Fruit fly (Drosophila melanogaster) whole organism, embryonic: ENCODE measurements around the gene Wdfy2.

Experiments used
- Awh ChIP-seq: fragments of 200-800 bp; sonication (Bioruptor generic); IDR thresholded peaks from 2 replicates; pipeline ENCODE4, ENCODE4 v1.3.6; 2022; ENCODE audit warnings: missing biosample characterization, missing genetic modification characterization
- B-H2 ChIP-seq: fragments of 200-800 bp; sonication (Bioruptor generic); optimal IDR thresholded peaks from 2 replicates; lab custom pipeline; 2018; ENCODE audit warnings: missing biosample characterization, mild to moderate bottlenecking, missing genetic modification characterization
- CG11560 ChIP-seq: fragments of 200-800 bp; sonication (Bioruptor generic); IDR thresholded peaks from 3 replicates; pipeline ENCODE4 v1.3.6; 2022; ENCODE audit warnings: missing biosample characterization, missing genetic modification characterization
- CG13624 ChIP-seq: fragments of 200-800 bp; sonication (Bioruptor generic); optimal IDR thresholded peaks from 2 replicates; lab custom pipeline; 2016; ENCODE audit warnings: missing biosample characterization, missing genetic modification characterization
- CG13775 ChIP-seq: fragments of 200-800 bp; sonication (Bioruptor generic); optimal IDR thresholded peaks from 3 replicates; lab custom pipeline; 2017; ENCODE audit warnings: missing biosample characterization, mild to moderate bottlenecking, missing genetic modification characterization
- CG14050 ChIP-seq: fragments of 200-800 bp; sonication (Bioruptor generic); IDR thresholded peaks from 3 replicates; pipeline ENCODE4 v1.3.6; 2022; ENCODE audit warnings: missing biosample characterization, missing genetic modification characterization
- CG14965 ChIP-seq: fragments of 200-800 bp; sonication (Bioruptor generic); optimal IDR thresholded peaks from 2 replicates; lab custom pipeline; 2016; ENCODE audit warnings: missing biosample characterization, missing genetic modification characterization, borderline replicate concordance
- CG16813 ChIP-seq: fragments of 200-800 bp; sonication (Bioruptor generic); IDR thresholded peaks from 3 replicates; pipeline ENCODE4 v1.3.6; 2022; ENCODE audit warnings: missing biosample characterization, missing genetic modification characterization; ENCODE audit not compliant: partially characterized antibody
- CG16863 ChIP-seq: fragments of 200-800 bp; sonication (Bioruptor generic); optimal IDR thresholded peaks from 3 replicates; lab custom pipeline; 2016; ENCODE audit warnings: missing biosample characterization, missing genetic modification characterization
- CG17912 ChIP-seq: fragments of 200-800 bp; sonication (Bioruptor generic); optimal IDR thresholded peaks from 2 replicates; lab custom pipeline; 2018; ENCODE audit warnings: missing biosample characterization, mild to moderate bottlenecking, missing genetic modification characterization
- CG2678 ChIP-seq: fragments of 200-800 bp; sonication (Bioruptor generic); optimal IDR thresholded peaks from 3 replicates; lab custom pipeline; 2019; ENCODE audit warnings: missing biosample characterization, mild to moderate bottlenecking, missing genetic modification characterization, moderate library complexity
- CG2712 ChIP-seq: fragments of 200-800 bp; optimal IDR thresholded peaks from 3 replicates; lab custom pipeline; 2019; ENCODE audit warnings: missing biosample characterization, mild to moderate bottlenecking, missing genetic modification characterization, moderate library complexity
- CG31224 ChIP-seq: fragments of 200-800 bp; sonication (Bioruptor generic); IDR thresholded peaks from 2 replicates; pipeline ENCODE4 v1.3.6; 2022; ENCODE audit warnings: missing biosample characterization, missing genetic modification characterization
- CG32532 ChIP-seq: fragments of 200-800 bp; sonication (Bioruptor generic); IDR thresholded peaks from 2 replicates; pipeline ENCODE4 v1.3.6; 2022; ENCODE audit warnings: missing biosample characterization, missing genetic modification characterization
- CG34376 ChIP-seq: fragments of 200-800 bp; sonication (Bioruptor generic); optimal IDR thresholded peaks from 2 replicates; lab custom pipeline; 2018; ENCODE audit warnings: missing biosample characterization, mild to moderate bottlenecking, missing genetic modification characterization
- CG4360 ChIP-seq: fragments of 200-800 bp; sonication (Bioruptor generic); IDR thresholded peaks from 2 replicates; pipeline ENCODE4 v1.3.6; 2022; ENCODE audit warnings: missing biosample characterization, missing genetic modification characterization
- CG6254 ChIP-seq: fragments of 200-800 bp; sonication (Bioruptor generic); optimal IDR thresholded peaks from 3 replicates; lab custom pipeline; 2017; ENCODE audit warnings: mild to moderate bottlenecking, missing biosample characterization, missing genetic modification reagents, missing genetic modification characterization
- CG6272 ChIP-seq: fragments of 200-800 bp; sonication (Bioruptor generic); IDR thresholded peaks from 2 replicates; pipeline ENCODE4 v1.3.6; 2022; ENCODE audit warnings: missing biosample characterization, missing genetic modification characterization
- CG6654 ChIP-seq: fragments of 200-800 bp; sonication (Bioruptor generic); optimal IDR thresholded peaks from 2 replicates; lab custom pipeline; 2017; ENCODE audit warnings: missing biosample characterization, mild to moderate bottlenecking, missing genetic modification characterization
- CG6689 ChIP-seq: fragments of 200-800 bp; sonication (Bioruptor generic); IDR thresholded peaks from 2 replicates; pipeline ENCODE4 v1.3.6; 2022; ENCODE audit warnings: missing biosample characterization, missing genetic modification characterization
- CG6854 ChIP-seq: fragments of 200-800 bp; sonication (Bioruptor generic); optimal IDR thresholded peaks from 3 replicates; lab custom pipeline; 2017; ENCODE audit warnings: missing biosample characterization, mild to moderate bottlenecking, missing genetic modification characterization
- CG7745 ChIP-seq: fragments of 200-800 bp; sonication (Bioruptor generic); optimal IDR thresholded peaks from 2 replicates; lab custom pipeline; 2018; ENCODE audit warnings: missing biosample characterization, mild to moderate bottlenecking, missing genetic modification characterization, moderate library complexity
- D19B ChIP-seq: fragments of 200-800 bp; sonication (Bioruptor generic); optimal IDR thresholded peaks from 2 replicates; lab custom pipeline; 2017; ENCODE audit warnings: missing biosample characterization, mild to moderate bottlenecking, missing genetic modification characterization
- Doc2 ChIP-seq: fragments of 200-800 bp; sonication (Bioruptor generic); IDR thresholded peaks from 2 replicates; pipeline ENCODE4 v1.3.6; 2022; ENCODE audit warnings: missing biosample characterization, missing genetic modification characterization
- Ets65A ChIP-seq: fragments of 200-800 bp; sonication (Bioruptor generic); peaks from one replicate; lab custom pipeline; 2016; ENCODE audit warnings: missing biosample characterization, missing genetic modification characterization
- MBD-R2 ChIP-seq: fragments of 200-800 bp; sonication (Bioruptor generic); IDR thresholded peaks from 2 replicates; pipeline ENCODE4 v1.3.6; 2022; ENCODE audit warnings: missing biosample characterization, missing genetic modification characterization
- Max ChIP-seq: fragments of 200-800 bp; sonication (Bioruptor generic); optimal IDR thresholded peaks from 2 replicates; lab custom pipeline; 2016; ENCODE audit warnings: missing biosample characterization, mild to moderate bottlenecking, missing genetic modification characterization
- Meics ChIP-seq: fragments of 200-800 bp; sonication (Bioruptor generic); optimal IDR thresholded peaks from 2 replicates; lab custom pipeline; 2017; ENCODE audit warnings: missing biosample characterization, mild to moderate bottlenecking, missing genetic modification characterization
- Nf-YA ChIP-seq: fragments of 200-800 bp; sonication (Bioruptor generic); IDR thresholded peaks from 2 replicates; pipeline ENCODE4 v1.3.6; 2022; ENCODE audit warnings: missing biosample characterization, missing genetic modification characterization
- Poxn ChIP-seq: fragments of 200-800 bp; sonication (Bioruptor generic); IDR thresholded peaks from 2 replicates; pipeline ENCODE4 v1.3.6; 2022; ENCODE audit warnings: missing biosample characterization, missing genetic modification characterization
- Ptx1 ChIP-seq: fragments of 200-800 bp; sonication (Bioruptor generic); IDR thresholded peaks from 2 replicates; pipeline ENCODE4 v1.3.6; 2022; ENCODE audit warnings: missing biosample characterization, missing genetic modification characterization
- Side ChIP-seq: fragments of 200-800 bp; sonication (Bioruptor generic); optimal IDR thresholded peaks from 2 replicates; lab custom pipeline; 2016; ENCODE audit warnings: missing biosample characterization, missing genetic modification characterization
- Xbp1 ChIP-seq: fragments of 200-800 bp; sonication (Bioruptor generic); optimal IDR thresholded peaks from 3 replicates; lab custom pipeline; 2016; ENCODE audit warnings: missing biosample characterization, mild to moderate bottlenecking, missing genetic modification characterization
- abd-A ChIP-seq: fragments of 200-800 bp; sonication (Bioruptor generic); optimal IDR thresholded peaks from 3 replicates; lab custom pipeline; 2019; ENCODE audit warnings: missing biosample characterization, mild to moderate bottlenecking, missing genetic modification characterization, moderate library complexity
- chif ChIP-seq, 2 experiments: fragments of 200-800 bp; sonication (Bioruptor generic); optimal IDR thresholded peaks; 3 replicates each; lab custom pipeline; 2016; ENCODE audit warnings: missing biosample characterization in 2 of 2, missing genetic modification characterization in 2 of 2
- chm ChIP-seq: fragments of 200-800 bp; sonication (Bioruptor generic); IDR thresholded peaks from 2 replicates; pipeline ENCODE4 v1.3.6; 2022; ENCODE audit warnings: missing biosample characterization, missing genetic modification characterization
- cwo ChIP-seq: fragments of 200-800 bp; sonication (Bioruptor generic); optimal IDR thresholded peaks from 3 replicates; lab custom pipeline; 2017; ENCODE audit warnings: missing biosample characterization, missing genetic modification characterization, mild to moderate bottlenecking, moderate library complexity, missing genetic modification reagents
- dpn ChIP-seq, 2 experiments: fragments of 200-800 bp; sonication (Bioruptor generic); optimal IDR thresholded peaks; 3 replicates each; lab custom pipeline; 2016; ENCODE audit warnings: missing biosample characterization in 2 of 2, missing genetic modification characterization in 2 of 2
- hb ChIP-seq: fragments of 200-800 bp; sonication (Bioruptor generic); IDR thresholded peaks from 3 replicates; pipeline ENCODE4 v1.3.6; 2022; ENCODE audit warnings: missing biosample characterization, missing genetic modification characterization; ENCODE audit not compliant: partially characterized antibody
- kah ChIP-seq: fragments of 200-800 bp; sonication (Bioruptor generic); optimal IDR thresholded peaks from 2 replicates; lab custom pipeline; 2018; ENCODE audit warnings: missing biosample characterization, mild to moderate bottlenecking, missing genetic modification characterization
- kni ChIP-seq: fragments of 200-800 bp; sonication (Bioruptor generic); optimal IDR thresholded peaks from 3 replicates; lab custom pipeline; 2017; ENCODE audit warnings: mild to moderate bottlenecking, missing biosample characterization, missing genetic modification reagents, missing genetic modification characterization
- pan ChIP-seq, 4 experiments: fragments of >200 bp in 3 of 4; fragments of 200-800 bp in 1 of 4; sonication (Bioruptor generic) in 1 of 4; optimal IDR thresholded peaks in 3 of 4; IDR thresholded peaks in 1 of 4; 2 replicates each; pipeline versions ENCODE4 v1.3.6 to Lab custom; 2017 to 2022; ENCODE audit warnings: missing biosample characterization in 2 of 4, missing genetic modification characterization in 2 of 4, mixed read lengths in 1 of 4
- row ChIP-seq: fragments of 200-800 bp; sonication (Bioruptor generic); IDR thresholded peaks from 3 replicates; pipeline ENCODE4 v1.3.6; 2022; ENCODE audit warnings: missing biosample characterization, missing genetic modification characterization
- sd ChIP-seq: fragments of 200-800 bp; sonication (Bioruptor generic); optimal IDR thresholded peaks from 3 replicates; lab custom pipeline; 2018; ENCODE audit warnings: missing biosample characterization, mild to moderate bottlenecking, missing genetic modification characterization, moderate library complexity
- sqz ChIP-seq: fragments of 200-800 bp; sonication (Bioruptor generic); optimal IDR thresholded peaks from 3 replicates; lab custom pipeline; 2018; ENCODE audit warnings: missing biosample characterization, mild to moderate bottlenecking, missing genetic modification characterization
- ssp ChIP-seq: fragments of 200-800 bp; sonication (Bioruptor generic); IDR thresholded peaks from 2 replicates; pipeline ENCODE4 v1.3.6; 2022; ENCODE audit warnings: missing biosample characterization, missing genetic modification characterization
- unc-4 ChIP-seq: fragments of 200-800 bp; sonication (Bioruptor generic); IDR thresholded peaks from 2 replicates; pipeline ENCODE4 v1.3.6; 2022; ENCODE audit warnings: missing biosample characterization, missing genetic modification characterization; ENCODE audit not compliant: partially characterized antibody
- z ChIP-seq: fragments of 200-800 bp; sonication (Bioruptor generic); IDR thresholded peaks from 3 replicates; pipeline ENCODE4 v1.3.6; 2022; ENCODE audit warnings: missing biosample characterization, missing genetic modification characterization

Wdfy2 gene

dm6 chr2L:10387869-10388726 lies 35.0 kb upstream of the Wdfy2 start, which contains the start of gene da (continued):
- peak; percentile 71 for TF ChIP-seq CG2712
- TF ChIP-seq Ptx1 (GFP tag; lab: Robert Waterston, UW) = peak; percentile 54
- TF ChIP-seq Meics (GFP tag; lab: Kevin White, UChicago) = peak; percentile 61
- TF ChIP-seq kni (GFP tag; lab: Kevin White, UChicago) = no peak
- no peak for TF ChIP-seq abd-A (tag; lab: Kevin White, UChicago)
- no peak for TF ChIP-seq sqz (GFP tag; lab: Kevin White, UChicago)
- peak; percentile 64 for TF ChIP-seq D19B (GFP tag; lab: Kevin White, UChicago)
- TF ChIP-seq Xbp1 (GFP tag; lab: Kevin White, UChicago) = peak; percentile 73
- peak; percentile 66 for TF ChIP-seq CG32532
- TF ChIP-seq Ets65A (GFP tag; lab: Kevin White, UChicago) = peak; percentile 78
- TF ChIP-seq pan (optimal IDR thresholded peaks at IDR 0.05; lab: Kevin White, UChicago) = no peak
- TF ChIP-seq pan (GFP tag; optimal IDR thresholded peaks at IDR 0.05 in 1 of 2, IDR thresholded peaks at IDR 0.05 in 1 of 2) = peak in 1 of 2 experiments; percentile 61
- peak; percentile 44 to 55 for TF ChIP-seq chif (GFP tag; optimal IDR thresholded peaks at IDR 0.05; lab: Kevin White, UChicago)
- TF ChIP-seq unc-4 = peak; percentile 54; the same call in 1 of the 2 replicates
- peak; percentile 49 for TF ChIP-seq CG13775 (GFP tag; lab: Kevin White, UChicago)
- TF ChIP-seq CG6654 (GFP tag; lab: Kevin White, UChicago) = no peak
- TF ChIP-seq CG6689 (GFP tag; lab: Robert Waterston, UW) = peak; percentile 64
- TF ChIP-seq Poxn (GFP tag; lab: Robert Waterston, UW) = no peak
- TF ChIP-seq B-H2 (GFP tag; lab: Kevin White, UChicago) = peak; percentile 54
- peak; percentile 57 for TF ChIP-seq CG16863
- no peak for TF ChIP-seq CG14050 (GFP tag; lab: Robert Waterston, UW)
- TF ChIP-seq Side (GFP tag; lab: Kevin White, UChicago) = peak; percentile 38
- TF ChIP-seq kah (GFP tag; lab: Kevin White, UChicago) = peak; percentile 7
- TF ChIP-seq CG34376 (GFP tag; lab: Kevin White, UChicago) = peak; percentile 16
- peak; percentile 63 for TF ChIP-seq CG2678 (tag; lab: Kevin White, UChicago)
- TF ChIP-seq CG31224 (GFP tag; lab: Robert Waterston, UW) = peak; percentile 40; the same call in 1 of the 2 replicates
- peak; percentile 64 for TF ChIP-seq CG16813 (GFP tag; lab: Robert Waterston, UW)
- peak; percentile 61 for TF ChIP-seq MBD-R2 (GFP tag; lab: Robert Waterston, UW)
- TF ChIP-seq CG11560 = no peak
- peak; percentile 5 for TF ChIP-seq Max (GFP tag; lab: Kevin White, UChicago)
- peak; percentile 50; the same call in 1 of the 2 replicates for TF ChIP-seq CG6272
- peak; percentile 85 for TF ChIP-seq row (GFP tag; lab: Robert Waterston, UW)
- TF ChIP-seq z (GFP tag; lab: Robert Waterston, UW) = no peak
- peak; percentile 38 for TF ChIP-seq CG6854 (GFP tag; lab: Kevin White, UChicago)
- TF ChIP-seq CG14965 = no peak
- TF ChIP-seq CG4360 = no peak
- TF ChIP-seq CG13624 (GFP tag; lab: Kevin White, UChicago) = peak; percentile 63
- TF ChIP-seq cwo (GFP tag; lab: Kevin White, UChicago) = no peak
- TF ChIP-seq ssp (GFP tag; lab: Robert Waterston, UW) = peak; percentile 98
- no peak for TF ChIP-seq hb (GFP tag; lab: Robert Waterston, UW)
- TF ChIP-seq chm (GFP tag; lab: Robert Waterston, UW) = peak; percentile 55
- peak; percentile 46 for TF ChIP-seq sd (tag; lab: Kevin White, UChicago)
- TF ChIP-seq CG7745 (tag; lab: Kevin White, UChicago) = no peak
- no peak for TF ChIP-seq Nf-YA (GFP tag; lab: Robert Waterston, UW)
- TF ChIP-seq Doc2 (GFP tag; lab: Robert Waterston, UW) = no peak
- peak; percentile 63 to 69 for TF ChIP-seq dpn (GFP tag; optimal IDR thresholded peaks at IDR 0.05; lab: Kevin White, UChicago)
- TF ChIP-seq Awh (GFP tag; lab: Robert Waterston, UW) = peak; percentile 52; the same call in 1 of the 2 replicates
- no peak for TF ChIP-seq CG6254 (GFP tag; lab: Kevin White, UChicago)
- peak; percentile 32 for TF ChIP-seq CG17912 (GFP tag; lab: Kevin White, UChicago)
